Fruit fly (Drosophila melanogaster) Kc167 (cell line): ENCODE results near the gene wry.

Experiments used
- Myc ChIP-seq: fragments of >200 bp; optimal IDR thresholded peaks from 2 replicates; lab custom pipeline; 2017; ENCODE audit warnings: missing external identifiers
- Sin3A ChIP-seq: fragments of >200 bp; optimal IDR thresholded peaks from 2 replicates; lab custom pipeline; 2018; ENCODE audit warnings: missing external identifiers
- h ChIP-seq: fragments of >200 bp; optimal IDR thresholded peaks from 3 replicates; lab custom pipeline; 2018; ENCODE audit warnings: missing external identifiers
- insv ChIP-seq: fragments of >200 bp; optimal IDR thresholded peaks from 3 replicates; lab custom pipeline; 2018; ENCODE audit warnings: missing external identifiers

DNA sequence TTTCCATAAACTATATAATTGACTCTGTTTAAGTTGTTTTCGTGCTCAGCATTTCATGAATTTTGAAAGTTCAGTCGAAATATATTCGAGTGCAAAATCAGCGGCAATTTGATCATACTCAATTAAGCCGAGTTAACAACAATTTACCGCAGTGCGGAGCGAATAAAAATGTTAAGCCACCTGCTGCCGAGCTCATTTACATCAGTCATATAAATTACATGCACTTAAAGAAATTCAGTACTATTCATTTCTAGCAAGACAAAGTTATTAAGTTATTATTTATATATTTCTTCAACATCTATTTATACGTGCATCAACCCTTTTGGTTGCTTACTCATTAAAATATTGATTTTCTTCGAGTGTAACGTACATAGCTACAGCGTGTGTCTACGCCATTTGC lies 3.9 kb upstream of the wry start, which contains the start of gene c-cup:
- no peak for TF ChIP-seq h
- TF ChIP-seq Sin3A (lab: Kevin White, UChicago), result no peak
- no peak for TF ChIP-seq insv (lab: Kevin White, UChicago)
- TF ChIP-seq Myc (lab: Kevin White, UChicago), result no peak
